Fruit fly (Drosophila melanogaster): ENCODE measurements around the gene Slip1.

Slip1 gene

dm6 chr4:663055-663670 lies at the start of gene Slip1, which contains the start of gene CG46466:
Gene Slip1, plus strand, starts transcription at chr4:663621.
Gene CG46466, minus strand, starts transcription at chr4:663124.
- TF ChIP-seq psq (optimal IDR thresholded peaks at IDR 0.05) (no peak), insv (optimal IDR thresholded peaks at IDR 0.05) (no peak), Myc (optimal IDR thresholded peaks at IDR 0.05) (no peak), h (optimal IDR thresholded peaks at IDR 0.05) (no peak), Sin3A (optimal IDR thresholded peaks at IDR 0.05) (no peak), ttk (optimal IDR thresholded peaks at IDR 0.05) (no peak)

- TF ChIP-seq h (optimal IDR thresholded peaks at IDR 0.05) (no peak), insv (optimal IDR thresholded peaks at IDR 0.05) (no peak), psq (optimal IDR thresholded peaks at IDR 0.05) (no peak), ttk (optimal IDR thresholded peaks at IDR 0.05) (no peak), Myc (optimal IDR thresholded peaks at IDR 0.05) (no peak), Sin3A (optimal IDR thresholded peaks at IDR 0.05) (no peak)
Observed at dm6 chr4:625898-626644, 37.4 kb upstream of the Slip1 start, which contains the start of gene mav. Gene mav, minus strand, starts transcription at chr4:626031.

- TF ChIP-seq ttk (optimal IDR thresholded peaks at IDR 0.05) (no peak), Sin3A (optimal IDR thresholded peaks at IDR 0.05) (no peak), psq (optimal IDR thresholded peaks at IDR 0.05) (no peak), Myc (optimal IDR thresholded peaks at IDR 0.05) (no peak), insv (optimal IDR thresholded peaks at IDR 0.05) (no peak), h (optimal IDR thresholded peaks at IDR 0.05) (no peak)
Observed at dm6 chr4:629391-629790, 34.0 kb upstream of the Slip1 start, which contains the start of gene Gat. Gene Gat, plus strand, starts transcription at chr4:629691.

dm6 chr4:646414-647016 lies 16.9 kb upstream of the Slip1 start, which contains the start of gene Ekar:
Gene Ekar, minus strand, starts transcription at chr4:646556.
- TF ChIP-seq h (optimal IDR thresholded peaks at IDR 0.05), result no peak
- no peak for TF ChIP-seq Myc (optimal IDR thresholded peaks at IDR 0.05)
- no peak for TF ChIP-seq psq (optimal IDR thresholded peaks at IDR 0.05)
- no peak for TF ChIP-seq insv (optimal IDR thresholded peaks at IDR 0.05)
- TF ChIP-seq ttk (optimal IDR thresholded peaks at IDR 0.05), result no peak
- TF ChIP-seq Sin3A (optimal IDR thresholded peaks at IDR 0.05), result no peak

- TF ChIP-seq Sin3A (optimal IDR thresholded peaks at IDR 0.05) (no peak), ttk (optimal IDR thresholded peaks at IDR 0.05) (no peak), insv (optimal IDR thresholded peaks at IDR 0.05) (no peak), h (optimal IDR thresholded peaks at IDR 0.05) (no peak), Myc (optimal IDR thresholded peaks at IDR 0.05) (no peak), psq (optimal IDR thresholded peaks at IDR 0.05) (no peak)
Observed at dm6 chr4:647388-647787, 16.0 kb upstream of the Slip1 start.

- TF ChIP-seq psq (optimal IDR thresholded peaks at IDR 0.05) (no peak), Sin3A (optimal IDR thresholded peaks at IDR 0.05) (no peak), insv (optimal IDR thresholded peaks at IDR 0.05) (no peak), ttk (optimal IDR thresholded peaks at IDR 0.05) (no peak), Myc (optimal IDR thresholded peaks at IDR 0.05) (no peak), h (optimal IDR thresholded peaks at IDR 0.05) (no peak)
Observed at dm6 chr4:659058-659588, 4.3 kb upstream of the Slip1 start.

dm6 chr4:659884-660846 lies 3.3 kb upstream of the Slip1 start, which contains the start of gene gw:
Gene gw, minus strand, starts transcription at chr4:660608.
- TF ChIP-seq Sin3A (optimal IDR thresholded peaks at IDR 0.05) (no peak), psq (optimal IDR thresholded peaks at IDR 0.05) (no peak)

dm6 chr4:662101-662500 lies 1.3 kb upstream of the Slip1 start:
- TF ChIP-seq insv (optimal IDR thresholded peaks at IDR 0.05) (no peak), psq (optimal IDR thresholded peaks at IDR 0.05) (no peak), Myc (optimal IDR thresholded peaks at IDR 0.05) (no peak), ttk (optimal IDR thresholded peaks at IDR 0.05) (no peak), Sin3A (optimal IDR thresholded peaks at IDR 0.05) (no peak), h (optimal IDR thresholded peaks at IDR 0.05) (no peak)

dm6 chr4:664277-664676 lies 856 bp downstream of the Slip1 start:
- TF ChIP-seq Myc (optimal IDR thresholded peaks at IDR 0.05), result no peak
- TF ChIP-seq insv (optimal IDR thresholded peaks at IDR 0.05), result no peak
- TF ChIP-seq Sin3A (optimal IDR thresholded peaks at IDR 0.05), result no peak
- no peak for TF ChIP-seq ttk (optimal IDR thresholded peaks at IDR 0.05)
- no peak for TF ChIP-seq h (optimal IDR thresholded peaks at IDR 0.05)
- TF ChIP-seq psq (optimal IDR thresholded peaks at IDR 0.05), result no peak

- TF ChIP-seq Myc (optimal IDR thresholded peaks at IDR 0.05) (no peak), h (optimal IDR thresholded peaks at IDR 0.05) (no peak), insv (optimal IDR thresholded peaks at IDR 0.05) (no peak)
Observed at dm6 chr4:670905-671419, 7.5 kb downstream of the Slip1 start, which contains the start of gene CG11360. Gene CG11360, plus strand, starts transcription at chr4:671142.
